Fruit fly (Drosophila melanogaster) whole organism, pupa: ENCODE data around the gene CG31601.

Source experiments
- CG10348 ChIP-seq: fragments of 200-800 bp; sonication (Bioruptor generic); IDR thresholded peaks from 2 replicates; pipeline ENCODE4 v1.3.6; 2022; ENCODE audit warnings: missing biosample characterization, missing genetic modification characterization
- CG12605 ChIP-seq: fragments of 200-800 bp; sonication (Bioruptor generic); IDR thresholded peaks from 2 replicates; pipeline ENCODE4 v1.3.6; 2022; ENCODE audit warnings: missing biosample characterization, missing genetic modification characterization
- CG13204 ChIP-seq: fragments of 200-800 bp; sonication (Bioruptor generic); optimal IDR thresholded peaks from 2 replicates; lab custom pipeline; 2018; ENCODE audit warnings: missing biosample characterization, mild to moderate bottlenecking, missing genetic modification characterization, moderate library complexity
- CG14655 ChIP-seq: fragments of 200-800 bp; sonication (Bioruptor generic); optimal IDR thresholded peaks from 3 replicates; lab custom pipeline; 2017; ENCODE audit warnings: mild to moderate bottlenecking, missing biosample characterization, missing genetic modification reagents, missing genetic modification characterization
- CG15710 ChIP-seq: fragments of 200-800 bp; sonication (Bioruptor generic); optimal IDR thresholded peaks from 2 replicates; lab custom pipeline; 2018; ENCODE audit warnings: missing biosample characterization, mild to moderate bottlenecking, missing genetic modification characterization, moderate library complexity
- CG17806 ChIP-seq: fragments of 200-800 bp; sonication (Bioruptor generic); optimal IDR thresholded peaks from 2 replicates; lab custom pipeline; 2018; ENCODE audit warnings: missing biosample characterization, mild to moderate bottlenecking, missing genetic modification characterization, moderate library complexity
- CG32121 ChIP-seq: fragments of 200-800 bp; sonication (Bioruptor generic); IDR thresholded peaks from 2 replicates; pipeline ENCODE4 v1.3.6; 2022; ENCODE audit warnings: missing biosample characterization, missing genetic modification characterization
- CG34367 ChIP-seq: fragments of 200-800 bp; sonication (Bioruptor generic); optimal IDR thresholded peaks from 2 replicates; lab custom pipeline; 2018; ENCODE audit warnings: missing biosample characterization, mild to moderate bottlenecking, missing genetic modification characterization
- CG4496 ChIP-seq: fragments of 200-800 bp; sonication (Bioruptor generic); IDR thresholded peaks from 3 replicates; pipeline ENCODE4 v1.3.6; 2022; ENCODE audit warnings: missing biosample characterization, missing genetic modification characterization
- CG8159 ChIP-seq: fragments of 200-800 bp; sonication (Bioruptor generic); optimal IDR thresholded peaks from 3 replicates; lab custom pipeline; 2018; ENCODE audit warnings: missing biosample characterization, mild to moderate bottlenecking, missing genetic modification characterization, moderate library complexity
- CG8301 ChIP-seq: fragments of 200-800 bp; sonication (Bioruptor generic); optimal IDR thresholded peaks from 2 replicates; lab custom pipeline; 2018; ENCODE audit warnings: missing biosample characterization, mild to moderate bottlenecking, missing genetic modification characterization
- CG9948 ChIP-seq: fragments of 200-800 bp; sonication (Bioruptor generic); optimal IDR thresholded peaks from 2 replicates; lab custom pipeline; 2018; ENCODE audit warnings: missing biosample characterization, mild to moderate bottlenecking, missing genetic modification characterization, moderate library complexity
- D1 ChIP-seq: fragments of 200-800 bp; sonication (Bioruptor generic); optimal IDR thresholded peaks from 2 replicates; lab custom pipeline; 2018; ENCODE audit warnings: missing biosample characterization, mild to moderate bottlenecking, missing genetic modification characterization, moderate library complexity
- EcR ChIP-seq: fragments of 200-800 bp; sonication (Bioruptor generic); optimal IDR thresholded peaks from 3 replicates; lab custom pipeline; 2019; ENCODE audit warnings: missing biosample characterization, missing genetic modification characterization, mild to moderate bottlenecking, moderate library complexity, missing genetic modification reagents
- Ets98B ChIP-seq: fragments of 200-800 bp; sonication (Bioruptor generic); IDR thresholded peaks from 2 replicates; pipeline ENCODE4 v1.3.6; 2022; ENCODE audit warnings: missing biosample characterization, missing genetic modification characterization
- Pif1A ChIP-seq: fragments of 200-800 bp; sonication (Bioruptor generic); optimal IDR thresholded peaks from 3 replicates; lab custom pipeline; 2016; ENCODE audit warnings: missing biosample characterization, missing genetic modification characterization
- Pif1B ChIP-seq: fragments of 200-800 bp; sonication (Bioruptor generic); optimal IDR thresholded peaks from 3 replicates; lab custom pipeline; 2016; ENCODE audit warnings: missing biosample characterization, missing genetic modification characterization
- Snoo ChIP-seq: fragments of 200-800 bp; sonication (Bioruptor generic); optimal IDR thresholded peaks from 3 replicates; lab custom pipeline; 2017; ENCODE audit warnings: missing biosample characterization, mild to moderate bottlenecking, missing genetic modification characterization, inconsistent platforms
- fd96Ca ChIP-seq: fragments of 200-800 bp; sonication (Bioruptor generic); IDR thresholded peaks from 3 replicates; pipeline ENCODE4 v1.3.6; 2022; ENCODE audit warnings: missing biosample characterization, missing genetic modification characterization
- gl ChIP-seq: fragments of 200-800 bp; sonication (Bioruptor generic); optimal IDR thresholded peaks from 2 replicates; lab custom pipeline; 2018; ENCODE audit warnings: missing biosample characterization, mild to moderate bottlenecking, missing genetic modification characterization
- rn ChIP-seq: fragments of 200-800 bp; sonication (Bioruptor generic); IDR thresholded peaks from 2 replicates; pipeline ENCODE4 v1.3.6; 2022; ENCODE audit warnings: missing biosample characterization, missing genetic modification characterization

Gene CG31601

DNA sequence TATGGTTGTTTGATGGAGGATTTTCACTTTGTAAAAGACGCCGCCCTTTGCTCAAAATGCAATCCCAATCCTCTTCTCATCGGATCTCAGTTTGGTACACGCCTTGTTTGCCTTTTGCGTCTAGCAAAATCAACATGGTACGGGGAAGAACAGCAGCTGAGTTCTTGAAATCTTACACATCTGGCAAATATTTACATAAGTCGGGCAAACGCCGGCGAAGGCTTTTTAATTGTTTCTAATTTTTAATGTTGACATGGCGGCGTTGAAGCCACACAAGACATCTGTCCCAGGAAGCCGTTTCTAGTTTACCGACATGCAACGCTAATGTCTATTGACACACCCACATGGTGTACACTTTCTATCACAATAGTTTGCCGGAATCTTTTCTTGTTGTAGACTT is 6.8 kb downstream of the CG31601 start:
- TF ChIP-seq Ets98B (GFP tag; lab: Robert Waterston, UW) (no peak), D1 (tag; lab: Kevin White, UChicago) (no peak), CG4496 (GFP tag; lab: Robert Waterston, UW) (no peak), CG15710 (tag; lab: Kevin White, UChicago) (no peak), CG34367 (tag; lab: Kevin White, UChicago) (no peak), rn (no peak), CG8159 (tag; lab: Kevin White, UChicago) (no peak), CG9948 (tag; lab: Kevin White, UChicago) (no peak), Pif1A (GFP tag; lab: Kevin White, UChicago) (no peak), gl (tag; lab: Kevin White, UChicago) (no peak), CG10348 (GFP tag; lab: Robert Waterston, UW) (no peak), Pif1B (GFP tag; lab: Kevin White, UChicago) (no peak), CG14655 (GFP tag; lab: Kevin White, UChicago) (no peak), CG12605 (no peak), CG13204 (no peak), Snoo (tag; lab: Kevin White, UChicago) (no peak)

- TF ChIP-seq CG32121 (peak; percentile 32; the same call in 1 of the 2 replicates), CG8159 (tag; lab: Kevin White, UChicago) (no peak), fd96Ca (GFP tag; lab: Robert Waterston, UW) (peak; percentile 64; the same call in 2 of the 3 replicates)
Measured at dm6 chr2L:22024362-22024761, 19.3 kb downstream of the CG31601 start.

DNA sequence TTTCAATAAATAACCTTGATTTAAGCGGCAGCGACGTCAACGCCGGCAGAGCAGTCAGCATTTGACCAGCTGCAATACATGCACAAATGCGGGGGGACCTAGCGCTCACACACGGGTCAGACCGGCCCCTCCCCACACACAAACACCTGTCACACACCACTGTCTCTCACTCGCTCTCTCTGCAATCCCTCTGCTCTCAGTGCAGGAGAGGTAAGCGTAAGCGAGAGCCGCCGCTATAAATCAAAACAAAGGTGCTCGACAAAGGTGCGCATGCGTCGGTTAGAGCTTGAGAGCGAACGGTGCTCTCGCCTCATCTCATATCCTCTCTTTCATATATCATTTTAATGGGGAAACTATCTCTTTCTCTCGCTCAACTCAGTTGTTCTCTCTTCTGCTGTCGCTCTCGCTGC is 24.8 kb downstream of the CG31601 start, which contains the start of gene tio:
Gene tio (plus strand): TSS at position 348 of the 410 bp plus-strand sequence.
- 0 out of 2 replicates have a peak, but pooled peaks have one; percentile 38 for TF ChIP-seq Ets98B (GFP tag; lab: Robert Waterston, UW)
- TF ChIP-seq Pif1B (GFP tag; lab: Kevin White, UChicago), result peak; percentile 18
- no peak for TF ChIP-seq CG4496 (GFP tag; lab: Robert Waterston, UW)
- TF ChIP-seq CG8159 (tag; lab: Kevin White, UChicago), result no peak
- no peak for TF ChIP-seq gl (tag; lab: Kevin White, UChicago)
- no peak for TF ChIP-seq CG17806 (tag; lab: Kevin White, UChicago)
- TF ChIP-seq D1 (tag; lab: Kevin White, UChicago), result no peak
- TF ChIP-seq Pif1A (GFP tag; lab: Kevin White, UChicago), result no peak
- TF ChIP-seq fd96Ca (GFP tag; lab: Robert Waterston, UW), result peak; percentile 58; the same call in 2 of the 3 replicates
- TF ChIP-seq CG34367 (tag; lab: Kevin White, UChicago), result no peak
- peak; percentile 5 for TF ChIP-seq CG13204
- TF ChIP-seq rn, result no peak
- TF ChIP-seq CG15710 (tag; lab: Kevin White, UChicago), result no peak
- no peak for TF ChIP-seq CG14655 (GFP tag; lab: Kevin White, UChicago)
- no peak for TF ChIP-seq CG12605
- no peak for TF ChIP-seq EcR (GFP tag; lab: Kevin White, UChicago)

DNA sequence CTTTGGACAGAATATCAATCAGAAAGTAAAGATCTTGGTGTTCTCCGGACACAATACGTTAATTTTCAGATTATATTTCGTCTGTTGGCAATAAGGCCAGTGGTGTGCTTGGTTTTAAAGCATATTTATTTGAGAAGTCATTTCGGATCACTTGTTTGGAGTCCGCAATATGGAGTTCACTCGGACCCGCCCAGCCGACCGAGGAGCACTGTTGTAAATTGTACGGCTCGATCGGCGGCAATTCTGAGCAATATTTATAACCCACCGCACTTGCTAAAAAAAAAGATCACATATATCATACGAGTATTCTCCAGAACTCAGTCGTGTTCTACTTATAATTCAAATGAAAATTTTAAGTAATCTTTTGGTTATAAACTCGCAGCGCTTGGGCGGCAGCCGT is 28.8 kb downstream of the CG31601 start, which contains the start of gene CG31693:
Gene CG31693 (plus strand): TSS at position 301 of the 400 bp plus-strand sequence.
- no peak for TF ChIP-seq rn
- TF ChIP-seq EcR (GFP tag; lab: Kevin White, UChicago), result no peak
- no peak for TF ChIP-seq Pif1A (GFP tag; lab: Kevin White, UChicago)
- TF ChIP-seq CG10348 (GFP tag; lab: Robert Waterston, UW), result no peak
- no peak for TF ChIP-seq CG9948 (tag; lab: Kevin White, UChicago)
- no peak for TF ChIP-seq CG4496 (GFP tag; lab: Robert Waterston, UW)
- no peak for TF ChIP-seq CG15710 (tag; lab: Kevin White, UChicago)
- TF ChIP-seq fd96Ca (GFP tag; lab: Robert Waterston, UW), result no peak
- TF ChIP-seq Ets98B (GFP tag; lab: Robert Waterston, UW), result no peak
- TF ChIP-seq CG34367 (tag; lab: Kevin White, UChicago), result no peak
- no peak for TF ChIP-seq Snoo (tag; lab: Kevin White, UChicago)
- TF ChIP-seq CG14655 (GFP tag; lab: Kevin White, UChicago), result no peak
- TF ChIP-seq gl (tag; lab: Kevin White, UChicago), result no peak
- TF ChIP-seq CG12605, result no peak
- no peak for TF ChIP-seq CG8301 (tag; lab: Kevin White, UChicago)
- no peak for TF ChIP-seq CG8159 (tag; lab: Kevin White, UChicago)
- no peak for TF ChIP-seq CG32121
- no peak for TF ChIP-seq CG13204
- TF ChIP-seq CG17806 (tag; lab: Kevin White, UChicago), result no peak
- TF ChIP-seq Pif1B (GFP tag; lab: Kevin White, UChicago), result no peak

DNA sequence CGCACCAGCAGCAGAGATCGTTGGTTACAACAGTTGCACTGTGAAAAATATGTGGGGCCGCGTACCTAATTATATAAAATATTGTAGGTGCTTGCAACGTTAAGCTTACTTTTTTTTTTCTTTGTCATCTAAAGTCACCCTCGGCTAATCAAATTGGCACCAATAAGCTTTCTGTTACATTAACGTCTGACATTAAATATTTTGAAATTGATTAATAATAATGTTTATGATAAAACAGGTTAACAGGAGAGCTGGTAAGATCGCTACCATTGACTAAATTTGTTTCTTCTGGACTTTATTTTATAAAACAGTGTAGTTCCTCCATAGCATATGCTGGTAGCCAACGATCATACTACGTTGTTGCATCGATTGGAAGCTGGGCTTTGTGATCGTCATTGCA is 50.3 kb downstream of the CG31601 start:
- TF ChIP-seq Pif1A (GFP tag; lab: Kevin White, UChicago) (peak; percentile 27), Pif1B (GFP tag; lab: Kevin White, UChicago) (peak; percentile 4), CG4496 (GFP tag; lab: Robert Waterston, UW) (no peak), CG9948 (tag; lab: Kevin White, UChicago) (peak; percentile 48), CG34367 (tag; lab: Kevin White, UChicago) (no peak), Ets98B (GFP tag; lab: Robert Waterston, UW) (no peak), CG14655 (GFP tag; lab: Kevin White, UChicago) (peak; percentile 31), CG8159 (tag; lab: Kevin White, UChicago) (peak; percentile 60), CG15710 (tag; lab: Kevin White, UChicago) (peak; percentile 43), D1 (tag; lab: Kevin White, UChicago) (no peak)

dm6 chr2L:21992833-21993232 is 50.8 kb downstream of the CG31601 start, which contains the start of gene CG2528:
TSS of gene CG2528 (minus strand) at chr2L:21992933.
- TF ChIP-seq D1 (tag; lab: Kevin White, UChicago) (no peak), CG12605 (no peak), CG10348 (GFP tag; lab: Robert Waterston, UW) (no peak), CG32121 (no peak), CG8301 (tag; lab: Kevin White, UChicago) (no peak), EcR (GFP tag; lab: Kevin White, UChicago) (no peak), Pif1B (GFP tag; lab: Kevin White, UChicago) (no peak), fd96Ca (GFP tag; lab: Robert Waterston, UW) (no peak), Pif1A (GFP tag; lab: Kevin White, UChicago) (no peak), Ets98B (GFP tag; lab: Robert Waterston, UW) (no peak), Snoo (tag; lab: Kevin White, UChicago) (no peak), CG34367 (tag; lab: Kevin White, UChicago) (no peak), CG15710 (tag; lab: Kevin White, UChicago) (no peak)
